Fruit fly (Drosophila melanogaster) whole organism, embryonic: ENCODE results near the gene CG12017.
A peak's percentile ranks its signal among the peaks of the same experiment; 100 is the strongest.

Experiments
- Awh ChIP-seq: fragments of 200-800 bp; sonication (Bioruptor generic); IDR thresholded peaks from 2 replicates; pipeline ENCODE4, ENCODE4 v1.3.6; 2022; ENCODE audit warnings: missing biosample characterization, missing genetic modification characterization
- CG10959 ChIP-seq: fragments of 200-800 bp; sonication (Bioruptor generic); IDR thresholded peaks from 2 replicates; pipeline ENCODE4 v1.3.6; 2022; ENCODE audit warnings: missing biosample characterization, missing genetic modification characterization
- CG13424 ChIP-seq: fragments of 200-800 bp; sonication (Bioruptor generic); optimal IDR thresholded peaks from 2 replicates; lab custom pipeline; 2019; ENCODE audit warnings: missing biosample characterization, mild to moderate bottlenecking, missing genetic modification characterization, moderate library complexity
- CG13775 ChIP-seq: fragments of 200-800 bp; sonication (Bioruptor generic); optimal IDR thresholded peaks from 3 replicates; lab custom pipeline; 2017; ENCODE audit warnings: missing biosample characterization, mild to moderate bottlenecking, missing genetic modification characterization
- CG14710 ChIP-seq: fragments of 200-800 bp; sonication (Bioruptor generic); optimal IDR thresholded peaks from 3 replicates; lab custom pipeline; 2019; ENCODE audit warnings: missing biosample characterization, mild to moderate bottlenecking, missing genetic modification characterization, moderate library complexity
- CG15696 ChIP-seq: fragments of 200-800 bp; sonication (Bioruptor generic); optimal IDR thresholded peaks from 2 replicates; lab custom pipeline; 2019; ENCODE audit warnings: missing biosample characterization, mild to moderate bottlenecking, missing genetic modification characterization, moderate library complexity
- CG1603 ChIP-seq: fragments of 200-800 bp; sonication (Bioruptor generic); optimal IDR thresholded peaks from 2 replicates; lab custom pipeline; 2019; ENCODE audit warnings: missing biosample characterization, mild to moderate bottlenecking, missing genetic modification characterization, moderate library complexity
- CG16815 ChIP-seq: fragments of 200-800 bp; sonication (Bioruptor generic); optimal IDR thresholded peaks from 3 replicates; lab custom pipeline; 2017; ENCODE audit warnings: missing biosample characterization, mild to moderate bottlenecking, missing genetic modification characterization
- CG17612 ChIP-seq: fragments of 200-800 bp; sonication (Bioruptor generic); IDR thresholded peaks from 2 replicates; pipeline ENCODE4 v1.3.6; 2022; ENCODE audit warnings: missing biosample characterization, missing genetic modification characterization
- CG17802 ChIP-seq: fragments of 200-800 bp; sonication (Bioruptor generic); optimal IDR thresholded peaks from 2 replicates; lab custom pipeline; 2018; ENCODE audit warnings: missing biosample characterization, mild to moderate bottlenecking, missing genetic modification characterization, moderate library complexity
- CG1792 ChIP-seq: fragments of 200-800 bp; sonication (Bioruptor generic); optimal IDR thresholded peaks from 2 replicates; lab custom pipeline; 2016; ENCODE audit warnings: missing biosample characterization, missing genetic modification characterization
- CG2712 ChIP-seq: fragments of 200-800 bp; optimal IDR thresholded peaks from 3 replicates; lab custom pipeline; 2019; ENCODE audit warnings: missing biosample characterization, mild to moderate bottlenecking, missing genetic modification characterization, moderate library complexity
- CG34422 ChIP-seq: fragments of 200-800 bp; sonication (Bioruptor generic); IDR thresholded peaks from 3 replicates; pipeline ENCODE4 v1.3.6; 2022; ENCODE audit warnings: missing biosample characterization, missing genetic modification characterization
- CG42726 ChIP-seq: fragments of 200-800 bp; sonication (Bioruptor generic); IDR thresholded peaks from 2 replicates; pipeline ENCODE4 v1.3.6; 2022; ENCODE audit warnings: missing biosample characterization, missing genetic modification characterization; ENCODE audit not compliant: partially characterized antibody
- CG4360 ChIP-seq: fragments of 200-800 bp; sonication (Bioruptor generic); IDR thresholded peaks from 2 replicates; pipeline ENCODE4 v1.3.6; 2022; ENCODE audit warnings: missing biosample characterization, missing genetic modification characterization
- CG6254 ChIP-seq: fragments of 200-800 bp; sonication (Bioruptor generic); optimal IDR thresholded peaks from 3 replicates; lab custom pipeline; 2017; ENCODE audit warnings: mild to moderate bottlenecking, missing biosample characterization, missing genetic modification reagents, missing genetic modification characterization
- CG6654 ChIP-seq: fragments of 200-800 bp; sonication (Bioruptor generic); optimal IDR thresholded peaks from 2 replicates; lab custom pipeline; 2017; ENCODE audit warnings: missing biosample characterization, mild to moderate bottlenecking, missing genetic modification characterization
- Ets65A ChIP-seq: fragments of 200-800 bp; sonication (Bioruptor generic); peaks from one replicate; lab custom pipeline; 2016; ENCODE audit warnings: missing biosample characterization, missing genetic modification characterization
- HLH4C ChIP-seq: fragments of 200-800 bp; sonication (Bioruptor generic); IDR thresholded peaks from 3 replicates; pipeline ENCODE4 v1.3.6; 2022; ENCODE audit warnings: missing biosample characterization, missing genetic modification characterization; ENCODE audit not compliant: partially characterized antibody
- Hey ChIP-seq: fragments of 200-800 bp; sonication (Bioruptor generic); optimal IDR thresholded peaks from 3 replicates; lab custom pipeline; 2018; ENCODE audit warnings: missing biosample characterization, mild to moderate bottlenecking, missing genetic modification characterization
- HmgZ ChIP-seq: fragments of 200-800 bp; sonication (Bioruptor generic); optimal IDR thresholded peaks from 2 replicates; lab custom pipeline; 2018; ENCODE audit warnings: missing biosample characterization, mild to moderate bottlenecking, missing genetic modification characterization
- Hmr ChIP-seq: fragments of 200-800 bp; sonication (Bioruptor generic); optimal IDR thresholded peaks from 3 replicates; lab custom pipeline; 2017; ENCODE audit warnings: mild to moderate bottlenecking, missing biosample characterization, missing genetic modification reagents, missing genetic modification characterization
- MBD-R2 ChIP-seq: fragments of 200-800 bp; sonication (Bioruptor generic); IDR thresholded peaks from 2 replicates; pipeline ENCODE4 v1.3.6; 2022; ENCODE audit warnings: missing biosample characterization, missing genetic modification characterization
- MTF-1 ChIP-seq: fragments of 200-800 bp; sonication (Bioruptor generic); optimal IDR thresholded peaks from 2 replicates; lab custom pipeline; 2018; ENCODE audit warnings: missing biosample characterization, mild to moderate bottlenecking, missing genetic modification characterization, borderline replicate concordance
- Med ChIP-seq: fragments of 200-800 bp; sonication (Bioruptor generic); peaks from one replicate; lab custom pipeline; 2016; ENCODE audit warnings: missing biosample characterization, missing genetic modification characterization, mild to moderate bottlenecking, inconsistent platforms, moderate library complexity
- NFAT ChIP-seq: fragments of 200-800 bp; sonication (Bioruptor generic); IDR thresholded peaks from 2 replicates; pipeline ENCODE4 v1.3.6; 2022; ENCODE audit warnings: missing biosample characterization, missing genetic modification characterization
- Neu2 ChIP-seq: fragments of 200-800 bp; sonication (Bioruptor generic); optimal IDR thresholded peaks from 3 replicates; lab custom pipeline; 2016; ENCODE audit warnings: missing biosample characterization, missing genetic modification characterization, borderline replicate concordance
- ato ChIP-seq: fragments of 200-800 bp; sonication (Bioruptor generic); IDR thresholded peaks from 2 replicates; pipeline ENCODE4 v1.3.6; 2022; ENCODE audit warnings: missing biosample characterization, missing genetic modification characterization; ENCODE audit not compliant: partially characterized antibody
- cad ChIP-seq: fragments of >200 bp; optimal IDR thresholded peaks from 2 replicates; lab custom pipeline; 2017; ENCODE audit warnings: missing biosample characterization, missing genetic modification characterization
- chinmo ChIP-seq: fragments of 200-800 bp; sonication (Bioruptor generic); IDR thresholded peaks from 4 replicates; pipeline ENCODE4 v1.3.6; 2022; ENCODE audit warnings: missing biosample characterization, missing genetic modification characterization; ENCODE audit not compliant: partially characterized antibody
- chm ChIP-seq: fragments of 200-800 bp; sonication (Bioruptor generic); IDR thresholded peaks from 2 replicates; pipeline ENCODE4 v1.3.6; 2022; ENCODE audit warnings: missing biosample characterization, missing genetic modification characterization
- crol ChIP-seq: fragments of 200-800 bp; sonication (Bioruptor generic); IDR thresholded peaks from 2 replicates; pipeline ENCODE4 v1.3.6; 2022; ENCODE audit warnings: missing biosample characterization, missing genetic modification characterization
- fd96Cb ChIP-seq: fragments of 200-800 bp; sonication (Bioruptor generic); optimal IDR thresholded peaks from 2 replicates; lab custom pipeline; 2018; ENCODE audit warnings: missing biosample characterization, mild to moderate bottlenecking, missing genetic modification characterization, moderate library complexity
- fu2 ChIP-seq: fragments of 200-800 bp; sonication (Bioruptor generic); optimal IDR thresholded peaks from 2 replicates; lab custom pipeline; 2016; ENCODE audit warnings: missing biosample characterization, missing genetic modification characterization
- gcm ChIP-seq: fragments of 200-800 bp; sonication (Bioruptor generic); optimal IDR thresholded peaks from 2 replicates; lab custom pipeline; 2019; ENCODE audit warnings: missing biosample characterization, mild to moderate bottlenecking, missing genetic modification characterization, moderate library complexity
- grau ChIP-seq: fragments of 200-800 bp; optimal IDR thresholded peaks from 3 replicates; lab custom pipeline; 2019; ENCODE audit warnings: missing biosample characterization, mild to moderate bottlenecking, missing genetic modification characterization, moderate library complexity
- kni ChIP-seq: fragments of 200-800 bp; sonication (Bioruptor generic); optimal IDR thresholded peaks from 3 replicates; lab custom pipeline; 2017; ENCODE audit warnings: mild to moderate bottlenecking, missing biosample characterization, missing genetic modification reagents, missing genetic modification characterization
- lola ChIP-seq, 3 experiments: fragments of >200 bp in 2 of 3; fragments of 200-800 bp in 1 of 3; sonication (Bioruptor generic) in 1 of 3; optimal IDR thresholded peaks; 2 replicates each; lab custom pipeline; 2017 to 2019; ENCODE audit warnings: missing biosample characterization in 3 of 3, missing genetic modification characterization in 3 of 3, mild to moderate bottlenecking in 1 of 3, moderate library complexity in 1 of 3
- nom ChIP-seq: fragments of 200-800 bp; sonication (Bioruptor generic); optimal IDR thresholded peaks from 2 replicates; lab custom pipeline; 2017; ENCODE audit warnings: missing biosample characterization, missing genetic modification characterization, mild to moderate bottlenecking, moderate library complexity, missing genetic modification reagents
- oc ChIP-seq: fragments of 200-800 bp; sonication (Bioruptor generic); optimal IDR thresholded peaks from 2 replicates; lab custom pipeline; 2018; ENCODE audit warnings: missing biosample characterization, mild to moderate bottlenecking, missing genetic modification characterization, moderate library complexity
- sd ChIP-seq: fragments of 200-800 bp; sonication (Bioruptor generic); optimal IDR thresholded peaks from 3 replicates; lab custom pipeline; 2018; ENCODE audit warnings: missing biosample characterization, mild to moderate bottlenecking, missing genetic modification characterization, moderate library complexity
- sens ChIP-seq: fragments of 200-800 bp; sonication (Bioruptor generic); peaks from one replicate; lab custom pipeline; 2016; ENCODE audit warnings: missing biosample characterization, missing genetic modification characterization
- sisA ChIP-seq: fragments of 200-800 bp; sonication (Bioruptor generic); IDR thresholded peaks from 2 replicates; pipeline ENCODE4 v1.3.6; 2022; ENCODE audit warnings: missing biosample characterization, missing genetic modification characterization
- tna ChIP-seq: fragments of 200-800 bp; sonication (Bioruptor generic); IDR thresholded peaks from 2 replicates; pipeline ENCODE4 v1.3.6; 2022; ENCODE audit warnings: missing biosample characterization, missing genetic modification characterization; ENCODE audit not compliant: partially characterized antibody
- tup ChIP-seq: fragments of 200-800 bp; sonication (Bioruptor generic); optimal IDR thresholded peaks from 2 replicates; lab custom pipeline; 2016; ENCODE audit warnings: missing biosample characterization, mild to moderate bottlenecking, missing genetic modification characterization, moderate library complexity
- vvl ChIP-seq: fragments of 200-800 bp; sonication (Bioruptor generic); IDR thresholded peaks from 2 replicates; pipeline ENCODE4 v1.3.6; 2022; ENCODE audit warnings: missing biosample characterization, missing genetic modification characterization

The CG12017 gene

dm6 chr3L:3338028-3338855 lies 58.2 kb downstream of the CG12017 start:
- peak; percentile 54 for TF ChIP-seq cad (GFP tag; lab: Kevin White, UChicago)
- TF ChIP-seq Ets65A (GFP tag; lab: Kevin White, UChicago): peak; percentile 67
- TF ChIP-seq Awh (GFP tag; lab: Robert Waterston, UW): no peak
- no peak for TF ChIP-seq sisA
- peak; percentile 66 for TF ChIP-seq Med (GFP tag; lab: Kevin White, UChicago)
- TF ChIP-seq chinmo: peak; percentile 77; the same call in 2 of the 4 replicates
- TF ChIP-seq sens (GFP tag; lab: Kevin White, UChicago): peak; percentile 52
- TF ChIP-seq sd: peak; percentile 97
- TF ChIP-seq gcm (GFP tag; lab: Kevin White, UChicago): no peak
- TF ChIP-seq grau (tag; lab: Kevin White, UChicago): peak; percentile 34
- TF ChIP-seq chm (GFP tag; lab: Robert Waterston, UW): peak; percentile 38; the same call in 1 of the 2 replicates
- TF ChIP-seq HmgZ: no peak
- 0 out of 2 replicates have a peak, but pooled peaks have one; percentile 7 for TF ChIP-seq vvl
- no peak for TF ChIP-seq tup (GFP tag; lab: Kevin White, UChicago)
- 0 out of 3 replicates have a peak, but pooled peaks have one; percentile 29 for TF ChIP-seq HLH4C
- peak; percentile 15; the same call in 1 of the 2 replicates for TF ChIP-seq tna (GFP tag; lab: Robert Waterston, UW)
- 0 out of 2 replicates have a peak, but pooled peaks have one; percentile 19 for TF ChIP-seq CG42726 (GFP tag; lab: Robert Waterston, UW)
- no peak for TF ChIP-seq Hey (tag; lab: Kevin White, UChicago)
- no peak for TF ChIP-seq CG1792 (GFP tag; lab: Kevin White, UChicago)
- no peak for TF ChIP-seq MTF-1 (GFP tag; lab: Kevin White, UChicago)
- TF ChIP-seq CG6654 (GFP tag; lab: Kevin White, UChicago): peak; percentile 94
- peak; percentile 75 for TF ChIP-seq oc (tag; lab: Kevin White, UChicago)
- 0 out of 2 replicates have a peak, but pooled peaks have one; percentile 21 for TF ChIP-seq NFAT (GFP tag; lab: Robert Waterston, UW)
- TF ChIP-seq CG17802 (tag; lab: Kevin White, UChicago): peak; percentile 62
- TF ChIP-seq CG4360 (GFP tag; lab: Robert Waterston, UW): peak; percentile 19; the same call in 1 of the 2 replicates
- TF ChIP-seq kni (GFP tag; lab: Kevin White, UChicago): peak; percentile 29
- TF ChIP-seq CG15696 (tag; lab: Kevin White, UChicago): no peak
- TF ChIP-seq CG13775: no peak
- no peak for TF ChIP-seq MBD-R2 (GFP tag; lab: Robert Waterston, UW)
- TF ChIP-seq CG34422 (GFP tag; lab: Robert Waterston, UW): 0 out of 3 replicates have a peak, but pooled peaks have one; percentile 26
- no peak for TF ChIP-seq CG16815 (GFP tag; lab: Kevin White, UChicago)
- peak; percentile 31 for TF ChIP-seq nom (GFP tag; lab: Kevin White, UChicago)
- TF ChIP-seq ato (GFP tag; lab: Robert Waterston, UW): 0 out of 2 replicates have a peak, but pooled peaks have one; percentile 25
- TF ChIP-seq crol (GFP tag; lab: Robert Waterston, UW): peak; percentile 78

dm6 chr3L:3338882-3339590 lies 59.0 kb downstream of the CG12017 start:
- no peak for TF ChIP-seq fu2
- peak; percentile 27 for TF ChIP-seq CG6254 (GFP tag; lab: Kevin White, UChicago)
- TF ChIP-seq Neu2 (GFP tag; lab: Kevin White, UChicago): peak; percentile 88
- TF ChIP-seq fd96Cb (tag; lab: Kevin White, UChicago): peak; percentile 2
- peak in 1 of 3 experiments; percentile 13 for TF ChIP-seq lola (GFP tag; optimal IDR thresholded peaks at IDR 0.05; lab: Kevin White, UChicago)
- TF ChIP-seq CG1603 (tag; lab: Kevin White, UChicago): peak; percentile 16
- TF ChIP-seq CG17612: no peak
- TF ChIP-seq CG13424 (tag; lab: Kevin White, UChicago): peak; percentile 10
- TF ChIP-seq CG10959 (GFP tag; lab: Robert Waterston, UW): no peak
- TF ChIP-seq CG1792 (GFP tag; lab: Kevin White, UChicago): no peak
- no peak for TF ChIP-seq kni (GFP tag; lab: Kevin White, UChicago)
- peak; percentile 92 for TF ChIP-seq CG4360 (GFP tag; lab: Robert Waterston, UW)
- peak; percentile 30 for TF ChIP-seq CG2712 (tag; lab: Kevin White, UChicago)
- TF ChIP-seq Hmr (GFP tag; lab: Kevin White, UChicago): no peak
- peak; percentile 28 for TF ChIP-seq CG14710 (tag; lab: Kevin White, UChicago)
